Worm (Caenorhabditis elegans) whole organism, L2 larva: ENCODE data around the gene F26G1.11.

Experiments used
- C34F6.9 ChIP-seq: fragments of 150-350 bp; optimal IDR thresholded peaks from 2 replicates; lab custom pipeline; 2014; ENCODE audit warnings: missing biosample characterization, missing genetic modification characterization
- F13H6.1 ChIP-seq: sonication (generic microtip); optimal IDR thresholded peaks from 2 replicates; lab custom pipeline; 2016; ENCODE audit warnings: missing genetic modification characterization, missing compliant biosample characterization
- ZK546.5 ChIP-seq: sonication (generic microtip); optimal IDR thresholded peaks from 2 replicates; lab custom pipeline; 2017; ENCODE audit warnings: missing biosample characterization, missing genetic modification characterization
- alr-1 ChIP-seq: fragments of 150-350 bp; optimal IDR thresholded peaks from 2 replicates; lab custom pipeline; 2014; ENCODE audit warnings: missing biosample characterization, missing genetic modification characterization
- aly-2 ChIP-seq: fragments of 150-350 bp; optimal IDR thresholded peaks from 2 replicates; lab custom pipeline; 2014; ENCODE audit warnings: missing biosample characterization, missing genetic modification characterization
- ama-1 ChIP-seq: fragments of 150-350 bp; optimal IDR thresholded peaks from 2 replicates; lab custom pipeline; 2018; ENCODE audit warnings: inconsistent platforms
- blmp-1 ChIP-seq: sonication (generic microtip); optimal IDR thresholded peaks from 2 replicates; lab custom pipeline; 2017; ENCODE audit warnings: missing genetic modification characterization, mild to moderate bottlenecking, missing compliant biosample characterization, antibody characterized with exemption, moderate library complexity; ENCODE audit not compliant: insufficient read depth
- crh-2 ChIP-seq: sonication (generic microtip); optimal IDR thresholded peaks from 2 replicates; lab custom pipeline; 2017; ENCODE audit warnings: missing biosample characterization, missing genetic modification characterization
- dmd-4 ChIP-seq: sonication (generic microtip); optimal IDR thresholded peaks from 2 replicates; lab custom pipeline; 2017; ENCODE audit warnings: missing biosample characterization, missing genetic modification characterization
- egl-27 ChIP-seq: sonication (generic microtip); optimal IDR thresholded peaks from 3 replicates; lab custom pipeline; 2017; ENCODE audit warnings: missing biosample characterization, missing genetic modification reagents, missing genetic modification characterization
- elt-1 ChIP-seq: fragments of 150-350 bp; optimal IDR thresholded peaks from 2 replicates; lab custom pipeline; 2014; ENCODE audit warnings: missing biosample characterization, missing genetic modification characterization
- elt-3 ChIP-seq: sonication (generic microtip); optimal IDR thresholded peaks from 2 replicates; lab custom pipeline; 2017; ENCODE audit warnings: missing biosample characterization, missing genetic modification characterization
- fos-1 ChIP-seq: fragments of 150-350 bp; optimal IDR thresholded peaks from 2 replicates; lab custom pipeline; 2014; ENCODE audit warnings: missing biosample characterization, missing genetic modification characterization
- gmeb-1 ChIP-seq: fragments of 150-350 bp; optimal IDR thresholded peaks from 2 replicates; lab custom pipeline; 2014; ENCODE audit warnings: missing biosample characterization, missing genetic modification characterization
- lin-13 ChIP-seq: fragments of 150-350 bp; optimal IDR thresholded peaks from 2 replicates; lab custom pipeline; 2014; ENCODE audit warnings: missing biosample characterization, missing genetic modification reagents, missing genetic modification characterization
- lin-39 ChIP-seq: fragments of 150-350 bp; optimal IDR thresholded peaks from 2 replicates; lab custom pipeline; 2014; ENCODE audit warnings: missing biosample characterization, missing genetic modification reagents, missing genetic modification characterization
- lsy-2 ChIP-seq, 2 experiments: fragments of 150-350 bp in 1 of 2; sonication (generic microtip) in 1 of 2; optimal IDR thresholded peaks; 2 replicates each; lab custom pipeline; 2014 to 2017; ENCODE audit warnings: missing biosample characterization in 2 of 2, missing genetic modification characterization in 2 of 2
- mab-5 ChIP-seq: fragments of 150-350 bp; optimal IDR thresholded peaks from 2 replicates; lab custom pipeline; 2014; ENCODE audit warnings: missing biosample characterization, missing genetic modification characterization
- mbf-1 ChIP-seq: sonication (generic microtip); optimal IDR thresholded peaks from 2 replicates; lab custom pipeline; 2017; ENCODE audit warnings: missing biosample characterization, missing genetic modification characterization
- mdl-1 ChIP-seq, 2 experiments: fragments of 150-350 bp in 1 of 2; sonication (generic microtip) in 1 of 2; optimal IDR thresholded peaks; 2 replicates each; lab custom pipeline; 2017; ENCODE audit warnings: missing biosample characterization in 2 of 2, missing genetic modification characterization in 2 of 2
- nhr-10 ChIP-seq: sonication (generic microtip); optimal IDR thresholded peaks from 2 replicates; lab custom pipeline; 2017; ENCODE audit warnings: missing biosample characterization, missing genetic modification characterization
- nhr-11 ChIP-seq: fragments of 150-350 bp; optimal IDR thresholded peaks from 2 replicates; lab custom pipeline; 2014; ENCODE audit warnings: missing biosample characterization, missing genetic modification characterization
- nhr-21 ChIP-seq: fragments of 150-350 bp; optimal IDR thresholded peaks from 2 replicates; lab custom pipeline; 2014; ENCODE audit warnings: missing biosample characterization, missing genetic modification characterization
- nhr-237 ChIP-seq: fragments of 150-350 bp; optimal IDR thresholded peaks from 2 replicates; lab custom pipeline; 2014; ENCODE audit warnings: missing biosample characterization, missing genetic modification characterization
- nhr-77 ChIP-seq: fragments of 150-350 bp; optimal IDR thresholded peaks from 2 replicates; lab custom pipeline; 2014; ENCODE audit warnings: missing biosample characterization, missing genetic modification characterization
- peb-1 ChIP-seq: fragments of 150-350 bp; optimal IDR thresholded peaks from 2 replicates; lab custom pipeline; 2014; ENCODE audit warnings: missing biosample characterization, missing genetic modification characterization
- sma-3 ChIP-seq: sonication (generic microtip); optimal IDR thresholded peaks from 2 replicates; lab custom pipeline; 2016; ENCODE audit warnings: missing genetic modification reagents, missing genetic modification characterization, missing compliant biosample characterization
- sma-9 ChIP-seq, 2 experiments: fragments of 150-350 bp in 1 of 2; sonication (generic microtip) in 1 of 2; optimal IDR thresholded peaks; 2 replicates each; lab custom pipeline; 2014 to 2016; ENCODE audit warnings: missing genetic modification characterization in 2 of 2, mild to moderate bottlenecking in 1 of 2, missing biosample characterization in 1 of 2, missing compliant biosample characterization in 1 of 2, missing genetic modification reagents in 1 of 2, moderate library complexity in 1 of 2
- snpc-4 ChIP-seq: fragments of 150-350 bp; optimal IDR thresholded peaks from 2 replicates; lab custom pipeline; 2014; ENCODE audit warnings: missing biosample characterization, missing genetic modification characterization
- unc-39 ChIP-seq: fragments of 150-350 bp; optimal IDR thresholded peaks from 2 replicates; lab custom pipeline; 2014; ENCODE audit warnings: missing biosample characterization, missing genetic modification characterization
- unc-62 ChIP-seq: fragments of 150-350 bp; optimal IDR thresholded peaks from 2 replicates; lab custom pipeline; 2014; ENCODE audit warnings: missing biosample characterization, missing genetic modification reagents, missing genetic modification characterization
- zag-1 ChIP-seq: fragments of 150-350 bp; optimal IDR thresholded peaks from 2 replicates; lab custom pipeline; 2014; ENCODE audit warnings: missing biosample characterization, missing genetic modification characterization
- ztf-1 ChIP-seq: fragments of 200-800 bp; sonication (Bioruptor generic); conservative IDR thresholded peaks from 2 replicates; pipeline ENCODE4 v1.3.6; 2022; ENCODE audit warnings: missing genetic modification characterization, missing compliant biosample characterization
- ztf-11 ChIP-seq: sonication (generic microtip); optimal IDR thresholded peaks from 2 replicates; lab custom pipeline; 2017; ENCODE audit warnings: missing biosample characterization, missing genetic modification characterization
- ztf-4 ChIP-seq: fragments of 150-350 bp; optimal IDR thresholded peaks from 2 replicates; lab custom pipeline; 2014; ENCODE audit warnings: missing biosample characterization, missing genetic modification characterization

The F26G1.11 gene

DNA sequence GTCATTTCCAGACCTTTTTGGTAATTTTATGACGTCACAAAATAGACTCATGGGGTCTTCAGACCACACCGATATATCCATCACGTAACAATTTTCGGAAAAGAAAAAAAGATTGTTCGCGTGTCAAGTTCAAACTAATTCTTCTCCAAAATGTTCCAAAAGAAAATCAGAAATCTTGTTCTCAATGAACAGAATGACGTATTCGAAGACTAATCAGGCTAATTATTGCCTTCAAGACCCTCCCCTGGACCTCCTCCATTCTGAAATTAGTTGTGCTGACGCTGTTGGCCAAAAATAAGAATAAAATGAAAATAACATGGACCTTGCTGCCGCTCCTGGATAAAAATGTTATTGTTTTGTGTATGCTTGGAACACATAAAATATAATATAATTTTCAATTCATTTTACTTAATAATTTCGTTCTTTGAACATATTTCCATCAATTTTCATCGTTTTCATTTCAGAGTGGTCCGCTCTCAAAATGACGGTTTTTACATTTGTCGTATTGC, 13.0 kb downstream of the F26G1.11 start, which contains the start of gene F26G1.15:
Gene F26G1.15 (plus strand): TSS at position 459 of the 509 bp plus-strand sequence.
- TF ChIP-seq dmd-4 (tag; lab: Kevin White, UChicago) (no peak), F13H6.1 (tag; lab: Kevin White, UChicago) (no peak), fos-1 (tag; lab: Kevin White, UChicago) (no peak), sma-9 (GFP tag; optimal IDR thresholded peaks at IDR 0.05; lab: Kevin White, UChicago) (no peak), sma-9 (tag; optimal IDR thresholded peaks at IDR 0.05; lab: Kevin White, UChicago) (no peak), C34F6.9 (no peak), nhr-11 (tag; lab: Kevin White, UChicago) (no peak), ztf-4 (tag; lab: Kevin White, UChicago) (no peak), snpc-4 (tag; lab: Kevin White, UChicago) (no peak), aly-2 (no peak), elt-1 (tag; lab: Kevin White, UChicago) (no peak), ZK546.5 (tag; lab: Kevin White, UChicago) (no peak), ama-1 (no peak), alr-1 (tag; lab: Kevin White, UChicago) (no peak), sma-3 (GFP tag; lab: Kevin White, UChicago) (no peak), peb-1 (tag; lab: Kevin White, UChicago) (no peak), nhr-77 (tag; lab: Kevin White, UChicago) (no peak), lin-39 (tag; lab: Kevin White, UChicago) (no peak), mdl-1 (tag; optimal IDR thresholded peaks at IDR 0.05; lab: Kevin White, UChicago) (no peak), ztf-11 (tag; lab: Kevin White, UChicago) (no peak)

DNA sequence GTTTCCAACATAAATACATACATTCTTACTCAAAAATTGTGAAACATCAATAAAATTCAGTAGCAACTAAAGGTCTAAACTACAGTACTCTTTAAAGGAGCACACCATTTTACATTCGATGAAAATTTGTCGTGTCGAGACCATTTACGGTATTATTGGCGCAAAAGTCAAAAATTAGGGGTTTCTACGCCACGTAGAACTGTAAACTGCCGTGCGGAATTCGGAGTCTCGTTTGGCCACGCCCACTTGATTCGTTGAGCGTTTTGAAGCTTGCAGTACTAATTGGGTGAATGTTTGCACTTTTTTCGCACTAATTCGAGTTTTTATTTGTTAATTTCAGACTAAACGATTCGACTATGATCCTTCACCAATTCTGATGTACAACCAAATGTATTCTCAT, 13.8 kb downstream of the F26G1.11 start:
- TF ChIP-seq ztf-1 (no peak), mab-5 (tag; lab: Kevin White, UChicago) (no peak), dmd-4 (tag; lab: Kevin White, UChicago) (no peak), egl-27 (no peak), nhr-11 (tag; lab: Kevin White, UChicago) (no peak), snpc-4 (tag; lab: Kevin White, UChicago) (no peak), fos-1 (tag; lab: Kevin White, UChicago) (no peak), lin-13 (GFP tag; lab: Kevin White, UChicago) (no peak), ztf-4 (tag; lab: Kevin White, UChicago) (no peak), blmp-1 (tag; lab: Kevin White, UChicago) (no peak), ztf-11 (tag; lab: Kevin White, UChicago) (no peak), alr-1 (tag; lab: Kevin White, UChicago) (no peak), F13H6.1 (tag; lab: Kevin White, UChicago) (no peak), nhr-10 (tag; lab: Kevin White, UChicago) (no peak), ama-1 (no peak), unc-62 (GFP tag; lab: Kevin White, UChicago) (no peak), zag-1 (tag; lab: Kevin White, UChicago) (no peak), nhr-21 (tag; lab: Kevin White, UChicago) (no peak)

DNA sequence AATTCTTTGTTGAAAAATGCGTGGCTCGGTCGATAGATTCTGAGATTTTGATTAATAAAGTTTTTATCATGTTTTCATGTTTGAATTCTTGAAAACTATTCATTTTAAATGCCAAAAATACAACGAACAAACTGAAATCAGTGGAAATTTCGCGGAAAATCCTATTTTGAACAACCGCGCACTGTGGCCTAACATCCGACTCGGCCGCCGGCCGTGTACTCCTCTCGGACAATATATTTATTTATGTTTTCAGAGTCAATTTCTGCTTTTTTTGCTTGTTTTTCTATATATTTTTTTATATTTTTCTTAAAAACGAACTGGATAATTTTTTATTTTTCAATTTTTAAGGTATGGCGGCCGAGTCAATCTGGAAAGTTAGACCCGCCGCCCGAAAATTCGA, 14.3 kb downstream of the F26G1.11 start, which contains the start of gene F26G1.1:
Gene F26G1.1 (plus strand): TSS at position 347 of the 400 bp plus-strand sequence.
- TF ChIP-seq snpc-4 (tag; lab: Kevin White, UChicago) (no peak), sma-9 (GFP tag; optimal IDR thresholded peaks at IDR 0.05; lab: Kevin White, UChicago) (peak; percentile 76), sma-9 (tag; optimal IDR thresholded peaks at IDR 0.05; lab: Kevin White, UChicago) (no peak), gmeb-1 (tag; lab: Kevin White, UChicago) (peak; percentile 94), F13H6.1 (tag; lab: Kevin White, UChicago) (peak; percentile 63), lsy-2 (tag; optimal IDR thresholded peaks at IDR 0.05; lab: Kevin White, UChicago) (peak; percentile 60 to 76), mbf-1 (tag; lab: Kevin White, UChicago) (no peak), C34F6.9 (peak; percentile 55), sma-3 (GFP tag; lab: Kevin White, UChicago) (peak; percentile 78), mab-5 (tag; lab: Kevin White, UChicago) (peak; percentile 51), peb-1 (tag; lab: Kevin White, UChicago) (no peak), crh-2 (tag; lab: Kevin White, UChicago) (peak; percentile 26), lin-13 (GFP tag; lab: Kevin White, UChicago) (peak; percentile 15)

DNA sequence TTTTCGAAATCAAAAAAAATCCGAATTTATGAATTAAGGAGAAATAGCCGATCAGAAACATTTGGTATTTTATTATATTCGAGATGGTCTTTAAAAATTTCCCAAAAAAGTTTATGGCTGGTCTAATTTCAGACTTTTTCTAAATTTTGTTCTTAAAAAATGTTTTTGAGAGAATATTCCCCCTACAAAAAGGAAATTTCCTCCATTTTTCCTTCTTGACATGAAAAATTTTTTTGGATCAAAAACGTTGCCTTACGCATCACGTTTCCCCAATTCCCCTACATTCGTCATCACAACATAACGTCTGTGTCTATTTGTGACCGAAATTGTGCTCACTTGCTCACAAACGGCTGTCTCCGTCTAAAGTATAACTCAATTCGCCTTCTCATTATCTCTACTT, 16.4 kb downstream of the F26G1.11 start:
- TF ChIP-seq nhr-237 (tag; lab: Kevin White, UChicago) (no peak), F13H6.1 (tag; lab: Kevin White, UChicago) (no peak), elt-3 (tag; lab: Kevin White, UChicago) (no peak), unc-39 (tag; lab: Kevin White, UChicago) (no peak), egl-27 (no peak)
